Worm (Caenorhabditis elegans): ENCODE measurements around the gene ugt-18.

DNA sequence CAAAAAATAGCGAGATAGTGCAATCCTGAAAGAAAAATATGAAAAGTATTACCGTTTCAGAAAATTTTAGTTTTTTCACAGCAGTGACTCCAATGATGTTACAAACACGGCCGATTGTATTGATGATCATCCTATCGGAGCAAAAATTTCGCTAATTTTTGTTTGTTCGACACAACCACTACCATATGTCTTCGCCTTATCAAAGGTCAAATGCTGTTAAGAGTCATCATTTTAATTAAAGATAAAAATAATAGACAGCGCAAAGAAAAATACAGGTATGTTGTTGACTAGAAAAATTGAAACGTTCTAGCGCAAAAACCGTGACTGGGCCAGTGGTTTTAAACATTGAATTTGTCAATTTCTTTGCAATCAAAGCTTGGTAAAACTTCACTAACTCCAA lies 32.3 kb downstream of the ugt-18 start:
- TF ChIP-seq zip-8 (tag; optimal IDR thresholded peaks at IDR 0.05) (no peak), pha-4 (tag; optimal IDR thresholded peaks at IDR 0.05) (no peak), lin-13 (tag; optimal IDR thresholded peaks at IDR 0.05) (no peak), lin-32 (GFP tag; optimal IDR thresholded peaks at IDR 0.05) (no peak), ceh-83 (GFP tag; optimal IDR thresholded peaks at IDR 0.05) (no peak), lsy-2 (tag; optimal IDR thresholded peaks at IDR 0.05) (no peak), unc-62 (GFP tag; optimal IDR thresholded peaks at IDR 0.05) (no peak), mep-1 (tag; optimal IDR thresholded peaks at IDR 0.05) (no peak), elt-1 (tag; optimal IDR thresholded peaks at IDR 0.05; ENCODE audit: borderline replicate concordance, insufficient read depth) (no peak)
